Worm (Caenorhabditis elegans): ENCODE results near the gene gpd-3.

- TF ChIP-seq unc-62 (GFP tag; optimal IDR thresholded peaks at IDR 0.05) (no peak), nhr-237 (tag; optimal IDR thresholded peaks at IDR 0.05) (no peak), ztf-11 (tag; optimal IDR thresholded peaks at IDR 0.05) (no peak), unc-30 (tag; optimal IDR thresholded peaks at IDR 0.05) (no peak), lin-39 (tag; optimal IDR thresholded peaks at IDR 0.05) (no peak), nhr-90 (tag; optimal IDR thresholded peaks at IDR 0.05; ENCODE audit: poor library complexity) (no peak), mdl-1 (tag; optimal IDR thresholded peaks at IDR 0.05) (no peak), snpc-4 (tag; optimal IDR thresholded peaks at IDR 0.05) (no peak)
Observed at ce11 chrX:3087245-3087644, 25.9 kb downstream of the gpd-3 start, which contains the start of gene F52E4.5.

All from whole organism, L1 larva.